Worm (Caenorhabditis elegans): Measurements from ENCODE around the gene fln-2.

fln-2 gene

DNA sequence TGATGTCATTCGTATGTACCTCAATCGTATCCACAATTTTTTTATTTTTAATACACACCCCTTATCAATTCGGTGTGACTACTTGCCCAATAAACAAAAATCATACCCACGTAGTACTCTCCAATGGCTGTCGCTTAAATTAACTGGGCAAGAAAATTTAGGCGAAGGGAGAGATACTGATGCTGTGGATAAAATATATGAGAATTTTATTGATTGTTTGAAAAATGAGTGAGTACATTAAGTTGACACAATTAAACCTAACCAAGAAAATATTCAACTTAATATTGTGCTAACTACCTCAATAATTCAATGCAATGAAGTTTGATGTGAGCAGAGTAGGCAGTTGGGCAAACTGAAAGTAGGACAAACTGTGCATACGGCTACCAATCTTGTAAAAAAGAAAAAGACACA, 68.2 kb downstream of the fln-2 start (continued):
- TF ChIP-seq lsy-27 (tag; optimal IDR thresholded peaks at IDR 0.05; ENCODE audit: borderline replicate concordance, insufficient read depth), result no peak
- TF ChIP-seq sptf-2 (GFP tag; optimal IDR thresholded peaks at IDR 0.05), result peak; percentile 70
- no peak for TF ChIP-seq madf-8 (GFP tag; conservative IDR thresholded peaks at IDR 0.05)
- TF ChIP-seq sea-2 (GFP tag; IDR thresholded peaks at IDR 0.05), result no peak
- TF ChIP-seq ccch-3 (GFP tag; optimal IDR thresholded peaks at IDR 0.05), result peak; percentile 94
- peak; percentile 13 for TF ChIP-seq hlh-12 (tag; optimal IDR thresholded peaks at IDR 0.05)
- TF ChIP-seq Y53F4B.3 (GFP tag; IDR thresholded peaks at IDR 0.05), result no peak
- peak; percentile 67 for TF ChIP-seq snpc-4 (GFP tag; optimal IDR thresholded peaks at IDR 0.05)
- peak in 3 of 4 experiments; percentile 81 to 91 (median 83) for TF ChIP-seq snpc-4 (tag; optimal IDR thresholded peaks at IDR 0.05)
- peak; percentile 89 for TF ChIP-seq nhr-90 (tag; optimal IDR thresholded peaks at IDR 0.05)
- peak; percentile 85 for TF ChIP-seq Y95B8A.8 (GFP tag; IDR thresholded peaks at IDR 0.05)
- peak; percentile 98 for TF ChIP-seq nfyb-1 (GFP tag; IDR thresholded peaks at IDR 0.05)
- no peak for TF ChIP-seq F39B2.1 (GFP tag; IDR thresholded peaks at IDR 0.05)
- no peak for TF ChIP-seq F37B4.10 (GFP tag; IDR thresholded peaks at IDR 0.05)
- TF ChIP-seq ztf-6 (GFP tag; IDR thresholded peaks at IDR 0.05), result peak; percentile 65; the same call in 1 of the 2 replicates
- peak; percentile 99 for TF ChIP-seq atf-7 (tag; optimal IDR thresholded peaks at IDR 0.05)
- peak; percentile 94 for TF ChIP-seq ztf-3 (GFP tag; optimal IDR thresholded peaks at IDR 0.05)
- peak; percentile 88 for TF ChIP-seq nhr-179 (tag; optimal IDR thresholded peaks at IDR 0.05)
- TF ChIP-seq ZK185.1 (tag; optimal IDR thresholded peaks at IDR 0.05; ENCODE audit: poor library complexity, severe bottlenecking), result peak; percentile 98
- no peak for TF ChIP-seq F49E8.2 (tag; optimal IDR thresholded peaks at IDR 0.05; ENCODE audit: insufficient read depth)
- TF ChIP-seq madf-10 (tag; optimal IDR thresholded peaks at IDR 0.05), result peak; percentile 96
- no peak for TF ChIP-seq T26A5.8 (tag; optimal IDR thresholded peaks at IDR 0.05)
- peak; percentile 8 for TF ChIP-seq rpc-1 (optimal IDR thresholded peaks at IDR 0.05)
- TF ChIP-seq rpc-1 (tag; optimal IDR thresholded peaks at IDR 0.05), result no peak
- peak; percentile 96 for TF ChIP-seq B0035.1 (tag; optimal IDR thresholded peaks at IDR 0.05)
- TF ChIP-seq mxl-1 (tag; optimal IDR thresholded peaks at IDR 0.05), result peak; percentile 37
- peak; percentile 95 for TF ChIP-seq F10E7.11 (tag; optimal IDR thresholded peaks at IDR 0.05)
- no peak for TF ChIP-seq attf-6 (GFP tag; IDR thresholded peaks at IDR 0.05)
- peak; percentile 99 for TF ChIP-seq gei-17 (GFP tag; optimal IDR thresholded peaks at IDR 0.05)
- TF ChIP-seq ceh-79 (tag; optimal IDR thresholded peaks at IDR 0.05), result peak; percentile 73
- TF ChIP-seq ztf-18 (tag; optimal IDR thresholded peaks at IDR 0.05), result peak; percentile 64
- 0 out of 2 replicates have a peak, but pooled peaks have one; percentile 9 for TF ChIP-seq ceh-91 (GFP tag; IDR thresholded peaks at IDR 0.05)
- TF ChIP-seq B0019.2 (GFP tag; conservative IDR thresholded peaks at IDR 0.05), result no peak
- peak; percentile 92 for TF ChIP-seq ztf-22 (GFP tag; optimal IDR thresholded peaks at IDR 0.05)
- no peak for TF ChIP-seq Y79H2A.3 (GFP tag; conservative IDR thresholded peaks at IDR 0.05)
- TF ChIP-seq F33H1.4 (GFP tag; IDR thresholded peaks at IDR 0.05), result peak; percentile 10; the same call in 1 of the 2 replicates
- TF ChIP-seq ekl-4 (GFP tag; IDR thresholded peaks at IDR 0.05), result peak; percentile 91
- peak; percentile 99 for TF ChIP-seq B0336.3 (GFP tag; IDR thresholded peaks at IDR 0.05)
- 0 out of 2 replicates have a peak, but pooled peaks have one; percentile 82 for TF ChIP-seq nhr-120 (GFP tag; IDR thresholded peaks at IDR 0.05)
- peak; percentile 54 for TF ChIP-seq attf-3 (GFP tag; conservative IDR thresholded peaks at IDR 0.05)
- no peak for TF ChIP-seq dpl-1 (GFP tag; optimal IDR thresholded peaks at IDR 0.05)
- TF ChIP-seq lin-26 (GFP tag; IDR thresholded peaks at IDR 0.05), result peak; percentile 89
- peak; percentile 94 for TF ChIP-seq nhr-27 (tag; optimal IDR thresholded peaks at IDR 0.05)
- peak; percentile 85 for TF ChIP-seq egl-44 (GFP tag; IDR thresholded peaks at IDR 0.05)
- TF ChIP-seq C17E4.6 (GFP tag; IDR thresholded peaks at IDR 0.05), result peak; percentile 80

Measured in whole organism, young adult.